Worm (Caenorhabditis elegans): ENCODE measurements around the gene rpia-1.
"Not testable (repeated sequence)": the region's sequence is repeated elsewhere in the genome, so short reads cannot be mapped to it uniquely, and the experiment has no call there.

Gene rpia-1

DNA sequence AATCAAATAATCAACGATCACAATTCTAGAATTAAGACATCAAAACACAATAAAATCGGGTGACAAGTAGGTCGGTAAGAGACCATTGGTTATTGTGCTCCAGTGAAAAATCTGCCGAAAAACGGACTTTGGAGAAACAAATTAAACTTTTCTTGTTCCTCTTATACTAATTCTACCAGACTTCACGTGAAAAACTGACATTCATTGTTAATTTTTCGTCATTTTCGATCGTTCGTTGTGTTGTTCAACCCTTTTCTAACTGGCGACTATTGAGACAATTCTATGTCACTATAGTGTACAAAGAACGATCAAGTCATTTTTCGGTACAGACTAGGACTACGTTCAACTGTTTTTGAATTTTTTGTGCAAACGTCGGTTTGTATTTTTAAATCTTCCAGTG, 2.5 kb upstream of the rpia-1 start:
- TF ChIP-seq drap-1 (GFP tag; optimal IDR thresholded peaks at IDR 0.05) = no peak
- TF ChIP-seq blmp-1 (tag; optimal IDR thresholded peaks at IDR 0.05) = no peak
- no peak for TF ChIP-seq pha-4 (tag; optimal IDR thresholded peaks at IDR 0.05)
- TF ChIP-seq sptf-1 (tag; optimal IDR thresholded peaks at IDR 0.05) = no peak
- TF ChIP-seq nhr-12 (tag; optimal IDR thresholded peaks at IDR 0.05) = no peak
- no peak for TF ChIP-seq lin-32 (GFP tag; optimal IDR thresholded peaks at IDR 0.05)

- TF ChIP-seq cnd-1 (tag; optimal IDR thresholded peaks at IDR 0.05) = no peak
- no peak for TF ChIP-seq flh-1 (GFP tag; optimal IDR thresholded peaks at IDR 0.05)
- no peak for TF ChIP-seq unc-62 (GFP tag; optimal IDR thresholded peaks at IDR 0.05)
- TF ChIP-seq ceh-43 (GFP tag; optimal IDR thresholded peaks at IDR 0.05) = no peak
- TF ChIP-seq nhr-28 (tag; optimal IDR thresholded peaks at IDR 0.05) = no peak
- TF ChIP-seq unc-120 (tag; optimal IDR thresholded peaks at IDR 0.05; ENCODE audit: poor library complexity, severe bottlenecking) = no peak
- TF ChIP-seq tbx-8 (GFP tag; optimal IDR thresholded peaks at IDR 0.05) = no peak
These were observed 1.4 kb downstream of the rpia-1 start, which contains the start of gene B0280.2 for ce11 chrIII:7124364-7124763. TSS of gene B0280.2 (plus strand) at chrIII:7124664.

- not testable (repeated sequence) for TF ChIP-seq ceh-43 (GFP tag; optimal IDR thresholded peaks at IDR 0.05); ceh-39 (tag; optimal IDR thresholded peaks at IDR 0.05); blmp-1 (tag; optimal IDR thresholded peaks at IDR 0.05)
These were observed 5.7 kb downstream of the rpia-1 start, which contains the start of gene viro-2 for ce11 chrIII:7128601-7129000. TSS of gene viro-2 (plus strand) at chrIII:7128901.

DNA sequence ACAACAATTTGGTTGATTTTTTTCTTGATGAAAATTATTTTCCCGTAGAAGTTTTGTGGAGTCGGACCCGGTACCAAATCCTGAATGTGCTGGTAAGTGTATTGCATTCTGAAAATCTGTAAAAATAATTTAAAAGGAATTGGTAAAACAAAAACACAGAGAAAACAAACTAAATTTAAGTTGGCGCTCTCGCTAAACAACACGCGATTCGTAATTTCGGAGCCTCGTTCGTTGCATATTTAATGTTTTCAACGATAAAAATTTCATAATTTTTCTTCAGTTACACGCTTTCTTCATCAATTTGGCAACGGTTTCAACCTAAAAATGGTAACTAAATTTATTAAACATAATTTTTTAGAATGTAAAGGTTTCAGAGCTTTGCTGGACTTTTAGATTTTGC, 10.6 kb downstream of the rpia-1 start, which contains the start of the genes pot-1 and ggtb-1:
Gene pot-1, minus strand, starts transcription at position 120 of the 400 bp plus-strand sequence.
Gene ggtb-1, plus strand, starts transcription at position 208 of the 400 bp plus-strand sequence.
- no peak for TF ChIP-seq bed-3 (GFP tag; optimal IDR thresholded peaks at IDR 0.05)
- TF ChIP-seq ham-2 (GFP tag; optimal IDR thresholded peaks at IDR 0.05) = no peak
- no peak for TF ChIP-seq blmp-1 (tag; optimal IDR thresholded peaks at IDR 0.05)
- TF ChIP-seq ces-1 (GFP tag; optimal IDR thresholded peaks at IDR 0.05) = peak; percentile 27

- TF ChIP-seq elt-3 (tag; optimal IDR thresholded peaks at IDR 0.05) = no peak
- TF ChIP-seq elt-1 (tag; optimal IDR thresholded peaks at IDR 0.05; ENCODE audit: borderline replicate concordance, insufficient read depth) = no peak
- no peak for TF ChIP-seq nhr-12 (tag; optimal IDR thresholded peaks at IDR 0.05)
- no peak for TF ChIP-seq mab-5 (tag; optimal IDR thresholded peaks at IDR 0.05)
- TF ChIP-seq zip-8 (tag; optimal IDR thresholded peaks at IDR 0.05) = no peak
- TF ChIP-seq pha-4 (tag; optimal IDR thresholded peaks at IDR 0.05) = no peak
- no peak for TF ChIP-seq tbx-8 (GFP tag; optimal IDR thresholded peaks at IDR 0.05)
- no peak for TF ChIP-seq sptf-1 (tag; optimal IDR thresholded peaks at IDR 0.05)
These were observed 13.1 kb downstream of the rpia-1 start, which contains the start of gene B0280.17 for ce11 chrIII:7136015-7136414. TSS of gene B0280.17 (minus strand) at chrIII:7136115.

DNA sequence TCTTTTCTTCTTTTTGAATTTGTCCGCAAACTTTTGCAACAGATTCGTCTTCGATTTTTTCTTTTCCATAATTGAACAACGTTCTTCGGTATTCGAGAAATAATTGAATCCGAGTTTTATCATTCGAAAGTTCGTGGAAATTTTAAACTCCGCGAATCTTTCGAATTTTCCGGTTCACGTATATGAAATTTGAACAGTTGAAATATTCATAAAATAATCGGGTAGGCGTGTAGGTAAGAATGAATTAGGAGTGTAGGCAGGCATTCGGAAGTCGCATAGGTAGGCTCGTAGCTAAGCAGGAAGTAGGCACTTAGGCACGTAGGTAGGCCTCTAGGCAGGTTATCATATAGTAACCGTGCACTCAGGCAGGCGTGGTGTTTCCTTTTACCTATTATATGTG, 15.2 kb downstream of the rpia-1 start, which contains the start of gene B0280.11:
Gene B0280.11, minus strand, starts transcription at position 101 of the 400 bp plus-strand sequence.
- no peak for TF ChIP-seq ces-1 (GFP tag; optimal IDR thresholded peaks at IDR 0.05)
- no peak for TF ChIP-seq unc-62 (GFP tag; optimal IDR thresholded peaks at IDR 0.05)
- no peak for TF ChIP-seq elt-3 (tag; optimal IDR thresholded peaks at IDR 0.05)
- no peak for TF ChIP-seq lin-32 (GFP tag; optimal IDR thresholded peaks at IDR 0.05)
- TF ChIP-seq sem-2 (GFP tag; optimal IDR thresholded peaks at IDR 0.05) = no peak
- TF ChIP-seq mab-5 (tag; optimal IDR thresholded peaks at IDR 0.05) = no peak
- TF ChIP-seq nhr-237 (tag; optimal IDR thresholded peaks at IDR 0.05) = no peak
- TF ChIP-seq sptf-1 (tag; optimal IDR thresholded peaks at IDR 0.05) = no peak
- no peak for TF ChIP-seq ztf-11 (tag; optimal IDR thresholded peaks at IDR 0.05)

- TF ChIP-seq ceh-83 (GFP tag; optimal IDR thresholded peaks at IDR 0.05) (peak; percentile 74), unc-120 (tag; optimal IDR thresholded peaks at IDR 0.05; ENCODE audit: poor library complexity, severe bottlenecking) (no peak)
These were observed 17.3 kb downstream of the rpia-1 start for ce11 chrIII:7140228-7140710.
